Worm (Caenorhabditis elegans) whole organism, L2 larva: ENCODE measurements around the gene Y41C4A.6.

Experiments
- alr-1 ChIP-seq: fragments of 150-350 bp; optimal IDR thresholded peaks from 2 replicates; lab custom pipeline; 2014; ENCODE audit warnings: missing biosample characterization, missing genetic modification characterization
- crh-2 ChIP-seq: sonication (generic microtip); optimal IDR thresholded peaks from 2 replicates; lab custom pipeline; 2017; ENCODE audit warnings: missing biosample characterization, missing genetic modification characterization
- elt-1 ChIP-seq: fragments of 150-350 bp; optimal IDR thresholded peaks from 2 replicates; lab custom pipeline; 2014; ENCODE audit warnings: missing biosample characterization, missing genetic modification characterization
- elt-3 ChIP-seq: sonication (generic microtip); optimal IDR thresholded peaks from 2 replicates; lab custom pipeline; 2017; ENCODE audit warnings: missing biosample characterization, missing genetic modification characterization
- lin-11 ChIP-seq: fragments of 150-350 bp; sonication (generic microtip); optimal IDR thresholded peaks from 2 replicates; lab custom pipeline; 2014; ENCODE audit warnings: missing biosample characterization, missing genetic modification characterization, inconsistent platforms, mixed read lengths
- nhr-10 ChIP-seq: sonication (generic microtip); optimal IDR thresholded peaks from 2 replicates; lab custom pipeline; 2017; ENCODE audit warnings: missing biosample characterization, missing genetic modification characterization
- nhr-12 ChIP-seq: fragments of 150-350 bp; optimal IDR thresholded peaks from 2 replicates; lab custom pipeline; 2014; ENCODE audit warnings: missing biosample characterization, missing genetic modification characterization
- nhr-23 ChIP-seq: fragments of 150-350 bp; optimal IDR thresholded peaks from 2 replicates; lab custom pipeline; 2014; ENCODE audit warnings: missing biosample characterization, missing genetic modification reagents, missing genetic modification characterization
- nhr-237 ChIP-seq: fragments of 150-350 bp; optimal IDR thresholded peaks from 2 replicates; lab custom pipeline; 2014; ENCODE audit warnings: missing biosample characterization, missing genetic modification characterization
- unc-62 ChIP-seq: fragments of 150-350 bp; optimal IDR thresholded peaks from 2 replicates; lab custom pipeline; 2014; ENCODE audit warnings: missing biosample characterization, missing genetic modification reagents, missing genetic modification characterization
- zag-1 ChIP-seq: fragments of 150-350 bp; optimal IDR thresholded peaks from 2 replicates; lab custom pipeline; 2014; ENCODE audit warnings: missing biosample characterization, missing genetic modification characterization

Gene Y41C4A.6

DNA sequence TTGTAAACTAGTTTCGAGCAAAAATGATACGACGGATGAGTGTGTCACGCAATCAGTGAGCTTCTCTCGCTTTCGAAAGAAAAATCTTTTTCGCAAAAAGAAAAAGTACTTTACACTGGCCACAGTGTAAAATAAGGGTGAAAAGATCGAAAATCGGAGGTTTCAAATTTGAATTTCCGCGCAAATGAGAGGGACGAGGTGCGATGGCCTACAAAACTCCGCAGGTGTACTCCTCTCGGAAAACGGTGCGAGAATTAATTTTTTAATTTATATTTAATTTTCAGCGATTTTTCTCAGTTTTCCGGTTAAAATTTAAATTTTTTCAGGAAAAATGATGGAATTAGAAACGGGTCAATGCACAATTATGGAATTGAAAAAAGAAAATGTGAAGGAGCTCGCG lies 50.3 kb downstream of the Y41C4A.6 start, which contains the start of gene mrt-2 (continued):
- TF ChIP-seq nhr-12 (tag; lab: Kevin White, UChicago) = no peak
- no peak for TF ChIP-seq zag-1 (tag; lab: Kevin White, UChicago)
- TF ChIP-seq lin-11 (tag; lab: Kevin White, UChicago) = peak; percentile 54
- no peak for TF ChIP-seq elt-1 (tag; lab: Kevin White, UChicago)
- no peak for TF ChIP-seq nhr-10 (tag; lab: Kevin White, UChicago)
- no peak for TF ChIP-seq nhr-237 (tag; lab: Kevin White, UChicago)
- peak; percentile 76 for TF ChIP-seq crh-2 (tag; lab: Kevin White, UChicago)
- TF ChIP-seq unc-62 (GFP tag; lab: Kevin White, UChicago) = no peak
- no peak for TF ChIP-seq nhr-23 (tag; lab: Kevin White, UChicago)
- no peak for TF ChIP-seq elt-3 (tag; lab: Kevin White, UChicago)
- TF ChIP-seq alr-1 (tag; lab: Kevin White, UChicago) = no peak
